Worm (Caenorhabditis elegans) whole organism, young adult: ENCODE measurements around the gene Y38C1AA.12.

Experiments
- B0336.3 ChIP-seq: fragments of 200-800 bp; sonication (Bioruptor generic); IDR thresholded peaks from 2 replicates; pipeline ENCODE4 v1.3.6; 2022; ENCODE audit warnings: missing genetic modification characterization, missing compliant biosample characterization
- D2030.7 ChIP-seq: fragments of 200-800 bp; sonication (Bioruptor generic); IDR thresholded peaks from 2 replicates; pipeline ENCODE4 v1.3.6; 2022; ENCODE audit warnings: missing genetic modification reagents, missing genetic modification characterization, missing compliant biosample characterization
- F33H1.4 ChIP-seq: fragments of 200-800 bp; sonication (Bioruptor generic); IDR thresholded peaks from 2 replicates; pipeline ENCODE4 v1.3.6; 2022; ENCODE audit warnings: missing genetic modification reagents, missing genetic modification characterization, missing compliant biosample characterization
- K12H6.12 ChIP-seq: fragments of 200-800 bp; sonication (Bioruptor generic); optimal IDR thresholded peaks from 2 replicates; lab custom pipeline; 2018; ENCODE audit warnings: mild to moderate bottlenecking, missing genetic modification characterization, missing compliant biosample characterization
- T07F8.4 ChIP-seq: sonication (generic microtip); optimal IDR thresholded peaks from 2 replicates; lab custom pipeline; 2016; ENCODE audit warnings: mild to moderate bottlenecking, missing genetic modification characterization, moderate library complexity, missing compliant biosample characterization
- Y53F4B.3 ChIP-seq: fragments of 200-800 bp; sonication (Bioruptor generic); IDR thresholded peaks from 2 replicates; pipeline ENCODE4 v1.3.6; 2022; ENCODE audit warnings: missing genetic modification reagents, missing genetic modification characterization, missing compliant biosample characterization
- Y56A3A.18 ChIP-seq: fragments of 200-800 bp; sonication (Bioruptor generic); IDR thresholded peaks from 2 replicates; pipeline ENCODE4 v1.3.6; 2022; ENCODE audit warnings: missing genetic modification reagents, missing genetic modification characterization, missing compliant biosample characterization
- Y79H2A.3 ChIP-seq: fragments of 200-800 bp; sonication (Bioruptor generic); conservative IDR thresholded peaks from 2 replicates; pipeline ENCODE4 v1.3.6; 2022; ENCODE audit warnings: missing genetic modification reagents, missing genetic modification characterization, missing compliant biosample characterization
- aptf-3 ChIP-seq: fragments of 200-800 bp; sonication (Bioruptor generic); IDR thresholded peaks from 2 replicates; pipeline ENCODE4 v1.3.6; 2022; ENCODE audit warnings: missing genetic modification characterization, missing compliant biosample characterization
- atf-7 ChIP-seq: sonication (generic microtip); optimal IDR thresholded peaks from 2 replicates; lab custom pipeline; 2017; ENCODE audit warnings: mild to moderate bottlenecking, missing genetic modification characterization, missing compliant biosample characterization
- athp-1 ChIP-seq: sonication (generic microtip); optimal IDR thresholded peaks from 2 replicates; lab custom pipeline; 2017; ENCODE audit warnings: mild to moderate bottlenecking, missing genetic modification characterization, missing compliant biosample characterization
- attf-5 ChIP-seq: fragments of 200-800 bp; sonication (Bioruptor generic); optimal IDR thresholded peaks from 2 replicates; lab custom pipeline; 2018; ENCODE audit warnings: mild to moderate bottlenecking, missing genetic modification characterization, missing compliant biosample characterization
- cebp-1 ChIP-seq, 2 experiments: fragments of 200-800 bp in 1 of 2; sonication (Bioruptor generic) in 1 of 2; sonication (generic microtip) in 1 of 2; IDR thresholded peaks in 1 of 2; optimal IDR thresholded peaks in 1 of 2; 2 replicates each; pipeline versions ENCODE4 v1.3.6 to Lab custom; 2017 to 2022; ENCODE audit warnings: missing compliant biosample characterization in 2 of 2, missing genetic modification characterization in 2 of 2, mild to moderate bottlenecking in 1 of 2, missing genetic modification reagents in 1 of 2, moderate library complexity in 1 of 2
- die-1 ChIP-seq: sonication (generic microtip); optimal IDR thresholded peaks from 2 replicates; lab custom pipeline; 2016; ENCODE audit warnings: missing genotype, mild to moderate bottlenecking, missing genetic modification characterization, missing compliant biosample characterization
- dox-1 ChIP-seq: fragments of 200-800 bp; sonication (Bioruptor generic); IDR thresholded peaks from 2 replicates; pipeline ENCODE4 v1.3.6; 2022; ENCODE audit warnings: missing genetic modification reagents, missing genetic modification characterization, missing compliant biosample characterization
- egl-44 ChIP-seq: fragments of 200-800 bp; sonication (Bioruptor generic); IDR thresholded peaks from 2 replicates; pipeline ENCODE4 v1.3.6; 2022; ENCODE audit warnings: missing genetic modification reagents, missing genetic modification characterization, missing compliant biosample characterization
- ekl-4 ChIP-seq: fragments of 200-800 bp; sonication (Bioruptor generic); IDR thresholded peaks from 2 replicates; pipeline ENCODE4 v1.3.6; 2022; ENCODE audit warnings: missing genetic modification reagents, missing genetic modification characterization, missing compliant biosample characterization
- hmg-1.2 ChIP-seq: fragments of 200-800 bp; sonication (Bioruptor generic); IDR thresholded peaks from 2 replicates; pipeline ENCODE4 v1.3.6; 2022; ENCODE audit warnings: missing genetic modification reagents, missing genetic modification characterization, missing compliant biosample characterization
- lag-1 ChIP-seq: fragments of 200-800 bp; sonication (Bioruptor generic); IDR thresholded peaks from 2 replicates; pipeline ENCODE4 v1.3.6; 2022; ENCODE audit warnings: missing genetic modification reagents, missing genetic modification characterization, missing compliant biosample characterization
- lin-26 ChIP-seq: fragments of 200-800 bp; sonication (Bioruptor generic); IDR thresholded peaks from 2 replicates; pipeline ENCODE4 v1.3.6; 2022; ENCODE audit warnings: missing genetic modification reagents, missing genetic modification characterization, missing compliant biosample characterization
- lin-40 ChIP-seq: sonication (generic microtip); optimal IDR thresholded peaks from 2 replicates; lab custom pipeline; 2016; ENCODE audit warnings: missing genetic modification characterization, mild to moderate bottlenecking, missing compliant biosample characterization, missing genotype, missing genetic modification reagents
- lin-54 ChIP-seq: fragments of 200-800 bp; sonication (Bioruptor generic); optimal IDR thresholded peaks from 2 replicates; lab custom pipeline; 2018; ENCODE audit warnings: mild to moderate bottlenecking, missing genetic modification characterization, missing compliant biosample characterization
- madf-3 ChIP-seq: fragments of 200-800 bp; sonication (Bioruptor generic); IDR thresholded peaks from 2 replicates; pipeline ENCODE4 v1.3.6; 2022; ENCODE audit warnings: missing genetic modification reagents, missing genetic modification characterization, missing compliant biosample characterization
- madf-8 ChIP-seq: fragments of 200-800 bp; sonication (Bioruptor generic); conservative IDR thresholded peaks from 2 replicates; pipeline ENCODE4 v1.3.6; 2022; ENCODE audit warnings: missing genetic modification reagents, missing genetic modification characterization, missing compliant biosample characterization
- mcd-1 ChIP-seq: fragments of 200-800 bp; sonication (Bioruptor generic); IDR thresholded peaks from 2 replicates; pipeline ENCODE4 v1.3.6; 2022; ENCODE audit warnings: missing genetic modification reagents, missing genetic modification characterization, missing compliant biosample characterization
- nfyb-1 ChIP-seq: fragments of 200-800 bp; sonication (Bioruptor generic); IDR thresholded peaks from 2 replicates; pipeline ENCODE4 v1.3.6; 2022; ENCODE audit warnings: missing genetic modification reagents, missing genetic modification characterization, missing compliant biosample characterization
- nhr-80 ChIP-seq: sonication (generic microtip); optimal IDR thresholded peaks from 2 replicates; lab custom pipeline; 2016; ENCODE audit warnings: missing genetic modification characterization, missing compliant biosample characterization
- repo-1 ChIP-seq: sonication (generic microtip); optimal IDR thresholded peaks from 2 replicates; lab custom pipeline; 2017; ENCODE audit warnings: mild to moderate bottlenecking, missing genetic modification characterization, missing compliant biosample characterization
- sdz-38 ChIP-seq: sonication (generic microtip); optimal IDR thresholded peaks from 2 replicates; lab custom pipeline; 2016; ENCODE audit warnings: missing genotype, missing genetic modification characterization, missing compliant biosample characterization
- somi-1 ChIP-seq: fragments of 200-800 bp; sonication (Bioruptor generic); optimal IDR thresholded peaks from 2 replicates; lab custom pipeline; 2018; ENCODE audit warnings: mild to moderate bottlenecking, missing genetic modification characterization, missing compliant biosample characterization
- tbx-9 ChIP-seq: sonication (generic microtip); optimal IDR thresholded peaks from 2 replicates; lab custom pipeline; 2016; ENCODE audit warnings: borderline replicate concordance, missing genetic modification characterization, inconsistent platforms, missing compliant biosample characterization
- unc-130 ChIP-seq: sonication (generic microtip); optimal IDR thresholded peaks from 2 replicates; lab custom pipeline; 2016; ENCODE audit warnings: missing genetic modification reagents, missing genetic modification characterization, missing compliant biosample characterization
- xnd-1 ChIP-seq: sonication (generic microtip); optimal IDR thresholded peaks from 2 replicates; lab custom pipeline; 2016; ENCODE audit warnings: missing genotype, missing genetic modification reagents, missing genetic modification characterization, missing compliant biosample characterization
- zfh-2 ChIP-seq: fragments of 200-800 bp; sonication (Bioruptor generic); conservative IDR thresholded peaks from 2 replicates; pipeline ENCODE4 v1.3.6; 2022; ENCODE audit warnings: missing genetic modification reagents, missing genetic modification characterization, missing compliant biosample characterization
- zim-3 ChIP-seq: sonication (generic microtip); optimal IDR thresholded peaks from 2 replicates; lab custom pipeline; 2017; ENCODE audit warnings: mild to moderate bottlenecking, missing genetic modification characterization, moderate library complexity, missing compliant biosample characterization
- ztf-26 ChIP-seq: sonication (generic microtip); optimal IDR thresholded peaks from 2 replicates; lab custom pipeline; 2017; ENCODE audit warnings: missing genetic modification characterization, missing compliant biosample characterization

The Y38C1AA.12 gene

DNA sequence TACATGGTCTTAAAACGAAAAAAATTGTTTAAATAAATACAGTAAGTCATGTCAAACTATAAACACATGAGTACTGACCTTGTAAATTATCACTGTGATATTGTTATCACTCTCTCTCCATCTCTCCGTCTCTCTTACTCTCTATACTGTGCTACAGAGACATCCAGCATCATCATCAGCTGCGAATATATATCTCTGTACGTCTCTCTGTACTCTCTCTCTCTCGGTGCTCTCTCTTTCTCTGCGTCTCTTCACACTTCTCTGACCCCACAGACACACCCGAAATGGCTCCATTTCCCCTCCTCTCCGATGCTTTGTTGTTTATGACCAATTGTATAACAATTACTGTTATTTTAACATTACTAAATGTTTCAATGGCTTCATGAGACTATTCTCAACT lies 18.5 kb downstream of the Y38C1AA.12 start:
- TF ChIP-seq B0336.3 = 0 out of 2 replicates have a peak, but pooled peaks have one; percentile 33
- TF ChIP-seq atf-7 (tag; lab: Kevin White, UChicago) = peak; percentile 20
- TF ChIP-seq die-1 (tag; lab: Kevin White, UChicago) = no peak
- peak; percentile 7 for TF ChIP-seq lin-54 (GFP tag; lab: Kevin White, UChicago)
- no peak for TF ChIP-seq K12H6.12 (tag; lab: Kevin White, UChicago)
- TF ChIP-seq cebp-1 (GFP tag; IDR thresholded peaks at IDR 0.05; lab: Robert Waterston, UW) = no peak
- TF ChIP-seq cebp-1 (tag; optimal IDR thresholded peaks at IDR 0.05; lab: Kevin White, UChicago) = peak; percentile 46
- 0 out of 2 replicates have a peak, but pooled peaks have one; percentile 26 for TF ChIP-seq ekl-4
- TF ChIP-seq mcd-1 (GFP tag; lab: Robert Waterston, UW) = 0 out of 2 replicates have a peak, but pooled peaks have one; percentile 37
- TF ChIP-seq nfyb-1 (GFP tag; lab: Robert Waterston, UW) = no peak
- TF ChIP-seq attf-5 (GFP tag; lab: Kevin White, UChicago) = peak; percentile 66
- TF ChIP-seq athp-1 (tag; lab: Kevin White, UChicago) = no peak
- TF ChIP-seq xnd-1 = no peak
- TF ChIP-seq madf-8 (GFP tag; lab: Robert Waterston, UW) = no peak
- no peak for TF ChIP-seq T07F8.4 (tag; lab: Kevin White, UChicago)
- TF ChIP-seq dox-1 (GFP tag; lab: Robert Waterston, UW) = peak; percentile 57; the same call in 1 of the 2 replicates
- TF ChIP-seq nhr-80 (tag; lab: Kevin White, UChicago) = peak; percentile 87
- TF ChIP-seq lin-40 (tag; lab: Kevin White, UChicago) = peak; percentile 38
- TF ChIP-seq hmg-1.2 (GFP tag; lab: Robert Waterston, UW) = peak; percentile 82
- no peak for TF ChIP-seq unc-130 (GFP tag; lab: Kevin White, UChicago)
- TF ChIP-seq somi-1 (GFP tag; lab: Kevin White, UChicago) = no peak
- TF ChIP-seq madf-3 (GFP tag; lab: Robert Waterston, UW) = no peak

ce11 chrIV:215723-216122 lies 23.7 kb downstream of the Y38C1AA.12 start:
- 0 out of 2 replicates have a peak, but pooled peaks have one; percentile 18 for TF ChIP-seq mcd-1 (GFP tag; lab: Robert Waterston, UW)
- peak; percentile 44 for TF ChIP-seq D2030.7 (GFP tag; lab: Robert Waterston, UW)
- TF ChIP-seq dox-1 (GFP tag; lab: Robert Waterston, UW) = peak; percentile 79
- peak; percentile 99 for TF ChIP-seq zim-3

- no peak for TF ChIP-seq repo-1 (tag; lab: Kevin White, UChicago)
- TF ChIP-seq aptf-3 (GFP tag; lab: Robert Waterston, UW) = no peak
- TF ChIP-seq Y79H2A.3 = no peak
- no peak for TF ChIP-seq Y56A3A.18
- TF ChIP-seq F33H1.4 (GFP tag; lab: Robert Waterston, UW) = no peak
- TF ChIP-seq tbx-9 = no peak
- TF ChIP-seq ztf-26 = no peak
- no peak for TF ChIP-seq lag-1 (GFP tag; lab: Robert Waterston, UW)
- no peak for TF ChIP-seq lin-26 (GFP tag; lab: Robert Waterston, UW)
- no peak for TF ChIP-seq zfh-2 (GFP tag; lab: Robert Waterston, UW)
- no peak for TF ChIP-seq sdz-38 (tag; lab: Kevin White, UChicago)
- TF ChIP-seq atf-7 (tag; lab: Kevin White, UChicago) = no peak
- TF ChIP-seq zim-3 = no peak
- TF ChIP-seq egl-44 = no peak
- no peak for TF ChIP-seq Y53F4B.3 (GFP tag; lab: Robert Waterston, UW)
These were observed 26.2 kb downstream of the Y38C1AA.12 start, which contains the start of gene prdx-6 for ce11 chrIV:218252-218651. prdx-6 (plus strand) TSS chrIV:218552.
